Fruit fly (Drosophila melanogaster): ENCODE measurements around the gene CG5808.

dm6 chr3R:24768538-24769401 lies 48.0 kb downstream of the CG5808 start, which contains the start of gene CG13631:
- peak; percentile 90 for TF ChIP-seq CG14711 (tag; optimal IDR thresholded peaks at IDR 0.05)
- peak; percentile 71 for TF ChIP-seq kay (GFP tag; ENCODE audit: borderline replicate concordance)
- TF ChIP-seq bab1 (GFP tag; optimal IDR thresholded peaks at IDR 0.05) = peak; percentile 84
- peak; percentile 70 for TF ChIP-seq Mnt (GFP tag; optimal IDR thresholded peaks at IDR 0.05)
- peak; percentile 65 for TF ChIP-seq ovo (GFP tag; optimal IDR thresholded peaks at IDR 0.05)
- TF ChIP-seq toe (GFP tag; optimal IDR thresholded peaks at IDR 0.05) = peak; percentile 96
- peak; percentile 97 for TF ChIP-seq CG12768 (GFP tag; optimal IDR thresholded peaks at IDR 0.05)
- TF ChIP-seq CG7045 (GFP tag; optimal IDR thresholded peaks at IDR 0.05) = peak; percentile 96
- TF ChIP-seq tj (GFP tag; optimal IDR thresholded peaks at IDR 0.05) = peak; percentile 79
- peak; percentile 92 for TF ChIP-seq Clk (GFP tag; optimal IDR thresholded peaks at IDR 0.05)
- peak; percentile 94 for TF ChIP-seq Hr96 (GFP tag; optimal IDR thresholded peaks at IDR 0.05)
- peak; percentile 89 for TF ChIP-seq Crg-1 (GFP tag; optimal IDR thresholded peaks at IDR 0.05)
- TF ChIP-seq cnc (optimal IDR thresholded peaks at IDR 0.05) = no peak
